Fruit fly (Drosophila melanogaster): ENCODE results near the gene hth.
A peak's percentile ranks its signal among the peaks of the same experiment; 100 is the strongest.

hth gene

DNA sequence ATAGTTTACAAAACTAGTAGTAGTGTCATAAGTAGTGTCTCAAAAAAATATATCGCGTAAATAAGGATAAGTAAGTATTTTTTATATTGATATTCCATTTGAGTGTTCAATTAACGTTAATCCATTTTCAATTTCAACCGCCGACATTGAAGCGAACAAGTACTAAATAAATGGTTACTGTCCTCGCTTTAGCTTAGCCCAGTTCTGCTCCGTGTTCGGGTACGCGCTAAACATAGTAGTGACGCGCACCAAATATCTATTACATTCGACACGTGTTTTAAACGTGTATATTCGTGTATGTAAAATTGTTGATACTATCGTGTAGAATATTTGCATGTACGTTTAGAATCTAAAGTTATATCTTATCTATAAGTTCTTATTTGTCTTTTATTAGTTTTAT, 35.7 kb upstream of the hth start (continued):
- TF ChIP-seq CG6765 (GFP tag; optimal IDR thresholded peaks at IDR 0.05) (peak; percentile 51), CG12744 (GFP tag; optimal IDR thresholded peaks at IDR 0.05) (no peak), CG2129 (GFP tag; IDR thresholded peaks at IDR 0.05; ENCODE audit: partially characterized antibody) (peak; percentile 46; the same call in 1 of the 2 replicates), sug (tag; optimal IDR thresholded peaks at IDR 0.05) (peak; percentile 43), Bteb2 (GFP tag; optimal IDR thresholded peaks at IDR 0.05) (peak; percentile 24), lmd (GFP tag; IDR thresholded peaks at IDR 0.05) (no peak), CG32532 (GFP tag; IDR thresholded peaks at IDR 0.05) (peak; percentile 72; the same call in 1 of the 2 replicates), HLHmδ (GFP tag; optimal IDR thresholded peaks at IDR 0.05) (no peak), Usf (GFP tag; optimal IDR thresholded peaks at IDR 0.05) (no peak), CG34376 (GFP tag; optimal IDR thresholded peaks at IDR 0.05) (peak; percentile 33), CG9727 (GFP tag; optimal IDR thresholded peaks at IDR 0.05) (peak; percentile 35), sna (GFP tag; IDR thresholded peaks at IDR 0.05; ENCODE audit: partially characterized antibody) (peak; percentile 73; the same call in 1 of the 2 replicates), so (GFP tag; IDR thresholded peaks at IDR 0.05) (no peak), CG18599 (GFP tag; optimal IDR thresholded peaks at IDR 0.05) (peak; percentile 54), CG6791 (GFP tag; IDR thresholded peaks at IDR 0.05; ENCODE audit: partially characterized antibody) (peak; percentile 77; the same call in 2 of the 3 replicates), Lhr (GFP tag; optimal IDR thresholded peaks at IDR 0.05) (peak; percentile 93), Bgb (GFP tag; IDR thresholded peaks at IDR 0.05; ENCODE audit: partially characterized antibody) (peak; percentile 92), CG2199 (GFP tag; IDR thresholded peaks at IDR 0.05) (peak; percentile 62; the same call in 2 of the 3 replicates), mld (GFP tag; IDR thresholded peaks at IDR 0.05; ENCODE audit: partially characterized antibody) (peak; percentile 46; the same call in 1 of the 3 replicates), CG3726 (GFP tag; IDR thresholded peaks at IDR 0.05) (no peak), CG17612 (GFP tag; IDR thresholded peaks at IDR 0.05) (no peak), pita (GFP tag; optimal IDR thresholded peaks at IDR 0.05) (peak; percentile 99), gem (tag; optimal IDR thresholded peaks at IDR 0.05) (peak; percentile 28), ERR (GFP tag; optimal IDR thresholded peaks at IDR 0.05) (peak; percentile 27), B-H2 (GFP tag; optimal IDR thresholded peaks at IDR 0.05) (peak; percentile 32), Max (GFP tag; optimal IDR thresholded peaks at IDR 0.05) (peak; percentile 7), eyg (GFP tag; optimal IDR thresholded peaks at IDR 0.05) (no peak), CG1647 (GFP tag; optimal IDR thresholded peaks at IDR 0.05) (peak; percentile 44), Ptx1 (GFP tag; IDR thresholded peaks at IDR 0.05) (no peak), sob (GFP tag; IDR thresholded peaks at IDR 0.05) (peak; percentile 68), pfk (GFP tag; optimal IDR thresholded peaks at IDR 0.05) (no peak), Dp (GFP tag; optimal IDR thresholded peaks at IDR 0.05) (peak; percentile 71), CG13424 (tag; optimal IDR thresholded peaks at IDR 0.05) (peak; percentile 24), CG6175 (GFP tag; IDR thresholded peaks at IDR 0.05) (no peak), Nf-YB (GFP tag; optimal IDR thresholded peaks at IDR 0.05) (no peak), CG8478 (optimal IDR thresholded peaks at IDR 0.05) (peak; percentile 65), CTCF (GFP tag; optimal IDR thresholded peaks at IDR 0.05) (peak; percentile 88), CG9609 (GFP tag; optimal IDR thresholded peaks at IDR 0.05) (peak; percentile 30), CHES-1-like (GFP tag; optimal IDR thresholded peaks at IDR 0.05) (peak; percentile 26), ftz-f1 (GFP tag; optimal IDR thresholded peaks at IDR 0.05) (peak; percentile 76), CG2116 (GFP tag; optimal IDR thresholded peaks at IDR 0.05) (peak; percentile 19), lilli (GFP tag; optimal IDR thresholded peaks at IDR 0.05) (peak; percentile 3), CG7928 (GFP tag; optimal IDR thresholded peaks at IDR 0.05) (peak; percentile 13), Abd-B (GFP tag; optimal IDR thresholded peaks at IDR 0.05) (peak; percentile 63), vnd (GFP tag; IDR thresholded peaks at IDR 0.05; ENCODE audit: partially characterized antibody) (peak; percentile 61), Fer2 (tag; optimal IDR thresholded peaks at IDR 0.05) (no peak), CG33213 (GFP tag; optimal IDR thresholded peaks at IDR 0.05) (peak; percentile 77), ab (GFP tag; optimal IDR thresholded peaks at IDR 0.05) (no peak), ems (GFP tag; optimal IDR thresholded peaks at IDR 0.05) (peak; percentile 9), Dek (tag; optimal IDR thresholded peaks at IDR 0.05) (peak; percentile 64), mam (GFP tag; optimal IDR thresholded peaks at IDR 0.05) (peak; percentile 33)

Data from whole organism, embryonic.